Worm (Caenorhabditis elegans): Measurements from ENCODE around the gene ZK899.5.

ce11 chrX:9436843-9437312, 23.9 kb downstream of the ZK899.5 start, which contains the start of gene tbb-4:
- no peak for TF ChIP-seq dve-1 (tag; optimal IDR thresholded peaks at IDR 0.05)
- TF ChIP-seq rnt-1 (tag; optimal IDR thresholded peaks at IDR 0.05), result no peak
- no peak for TF ChIP-seq pqm-1 (tag; optimal IDR thresholded peaks at IDR 0.05)
- TF ChIP-seq fkh-10 (GFP tag; optimal IDR thresholded peaks at IDR 0.05), result no peak
- no peak for TF ChIP-seq pha-4 (tag; optimal IDR thresholded peaks at IDR 0.05)
- no peak for TF ChIP-seq madf-2 (tag; optimal IDR thresholded peaks at IDR 0.05)
- TF ChIP-seq ceh-2 (tag; optimal IDR thresholded peaks at IDR 0.05), result no peak
- no peak for TF ChIP-seq ama-1 (optimal IDR thresholded peaks at IDR 0.05)
- no peak for TF ChIP-seq elt-2 (tag; optimal IDR thresholded peaks at IDR 0.05)
- TF ChIP-seq F13H6.1 (tag; optimal IDR thresholded peaks at IDR 0.05), result no peak
- TF ChIP-seq nhr-11 (tag; optimal IDR thresholded peaks at IDR 0.05), result no peak
- no peak for TF ChIP-seq ceh-19 (GFP tag; optimal IDR thresholded peaks at IDR 0.05)
- no peak for TF ChIP-seq ceh-9 (tag; optimal IDR thresholded peaks at IDR 0.05)
